Worm (Caenorhabditis elegans): Measurements from ENCODE around the gene F41G3.21.

Gene F41G3.21

ce11 chrII:6710596-6710995, 42.2 kb downstream of the F41G3.21 start:
- TF ChIP-seq peb-1 (tag; optimal IDR thresholded peaks at IDR 0.05) (no peak), sma-3 (GFP tag; optimal IDR thresholded peaks at IDR 0.05) (no peak), ceh-16 (tag; optimal IDR thresholded peaks at IDR 0.05) (no peak), Y55F3AM.14 (GFP tag; optimal IDR thresholded peaks at IDR 0.05) (no peak), snpc-4 (tag; optimal IDR thresholded peaks at IDR 0.05) (no peak), sem-4 (tag; optimal IDR thresholded peaks at IDR 0.05) (no peak), unc-55 (GFP tag; optimal IDR thresholded peaks at IDR 0.05) (no peak), lsy-2 (tag; optimal IDR thresholded peaks at IDR 0.05) (no peak), F13H6.1 (tag; optimal IDR thresholded peaks at IDR 0.05) (no peak), nhr-6 (tag; optimal IDR thresholded peaks at IDR 0.05) (no peak), nhr-129 (tag; optimal IDR thresholded peaks at IDR 0.05) (no peak), lin-11 (tag; optimal IDR thresholded peaks at IDR 0.05) (no peak), nhr-25 (tag; optimal IDR thresholded peaks at IDR 0.05) (no peak), unc-39 (tag; optimal IDR thresholded peaks at IDR 0.05) (no peak), nhr-237 (tag; optimal IDR thresholded peaks at IDR 0.05) (no peak), nhr-23 (tag; optimal IDR thresholded peaks at IDR 0.05) (no peak)

DNA sequence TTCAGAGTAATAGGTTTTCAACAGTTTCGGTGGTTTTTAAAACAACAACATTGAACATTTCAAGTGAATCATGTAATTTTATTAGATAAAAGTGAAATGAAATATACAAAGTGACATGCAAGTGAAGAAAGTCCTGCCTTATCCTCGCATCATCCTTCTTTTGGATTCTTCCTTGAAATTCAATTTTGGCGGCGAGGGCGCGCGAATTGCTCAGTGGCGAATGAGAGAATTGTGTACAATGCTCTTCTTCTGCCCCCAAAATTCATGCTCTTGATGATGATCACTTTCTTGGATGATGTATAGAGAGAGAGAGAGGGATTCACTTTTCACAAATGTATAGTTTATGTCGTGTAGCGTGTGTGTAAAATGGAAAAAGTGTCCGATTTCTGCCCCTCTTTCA, 43.1 kb downstream of the F41G3.21 start:
- TF ChIP-seq aly-2 (tag; optimal IDR thresholded peaks at IDR 0.05) (no peak), sem-4 (tag; optimal IDR thresholded peaks at IDR 0.05) (no peak), peb-1 (tag; optimal IDR thresholded peaks at IDR 0.05) (no peak), nhr-77 (tag; optimal IDR thresholded peaks at IDR 0.05) (no peak), elt-3 (tag; optimal IDR thresholded peaks at IDR 0.05) (no peak), nhr-25 (tag; optimal IDR thresholded peaks at IDR 0.05) (no peak), nhr-21 (tag; optimal IDR thresholded peaks at IDR 0.05) (peak; percentile 20)

- TF ChIP-seq nhr-77 (tag; optimal IDR thresholded peaks at IDR 0.05) (no peak), mab-5 (tag; optimal IDR thresholded peaks at IDR 0.05) (peak; percentile 60), lin-11 (tag; optimal IDR thresholded peaks at IDR 0.05) (peak; percentile 21), unc-55 (GFP tag; optimal IDR thresholded peaks at IDR 0.05) (peak; percentile 72), nhr-129 (tag; optimal IDR thresholded peaks at IDR 0.05) (peak; percentile 76), snpc-4 (tag; optimal IDR thresholded peaks at IDR 0.05) (peak; percentile 7), C34F6.9 (tag; optimal IDR thresholded peaks at IDR 0.05) (peak; percentile 81), crh-2 (tag; optimal IDR thresholded peaks at IDR 0.05) (peak; percentile 39), zag-1 (tag; optimal IDR thresholded peaks at IDR 0.05) (peak; percentile 79), nhr-237 (tag; optimal IDR thresholded peaks at IDR 0.05) (no peak), unc-39 (tag; optimal IDR thresholded peaks at IDR 0.05) (no peak), F13H6.1 (tag; optimal IDR thresholded peaks at IDR 0.05) (peak; percentile 76), lsy-2 (tag; optimal IDR thresholded peaks at IDR 0.05) (peak; percentile 24 to 54), sma-9 (GFP tag; optimal IDR thresholded peaks at IDR 0.05) (peak; percentile 57), sma-9 (tag; optimal IDR thresholded peaks at IDR 0.05) (no peak)
Observed at ce11 chrII:6708980-6709379, 43.8 kb downstream of the F41G3.21 start.

ce11 chrII:6707496-6708260, 45.1 kb downstream of the F41G3.21 start:
- TF ChIP-seq C34F6.9 (tag; optimal IDR thresholded peaks at IDR 0.05), result peak; percentile 49
- TF ChIP-seq Y55F3AM.14 (GFP tag; optimal IDR thresholded peaks at IDR 0.05), result peak; percentile 37
- TF ChIP-seq mbf-1 (tag; optimal IDR thresholded peaks at IDR 0.05), result no peak
- TF ChIP-seq nhr-10 (tag; optimal IDR thresholded peaks at IDR 0.05), result no peak
- peak; percentile 65 for TF ChIP-seq sem-4 (tag; optimal IDR thresholded peaks at IDR 0.05)
- peak; percentile 88 for TF ChIP-seq mab-5 (tag; optimal IDR thresholded peaks at IDR 0.05)
- no peak for TF ChIP-seq gmeb-1 (tag; optimal IDR thresholded peaks at IDR 0.05)
- no peak for TF ChIP-seq mdl-1 (tag; optimal IDR thresholded peaks at IDR 0.05)
- TF ChIP-seq nhr-129 (tag; optimal IDR thresholded peaks at IDR 0.05), result peak; percentile 39
- peak in 1 of 2 experiments; percentile 55 for TF ChIP-seq lsy-2 (tag; optimal IDR thresholded peaks at IDR 0.05)
- peak; percentile 20 for TF ChIP-seq unc-62 (GFP tag; optimal IDR thresholded peaks at IDR 0.05)
- peak; percentile 77 for TF ChIP-seq F13H6.1 (tag; optimal IDR thresholded peaks at IDR 0.05)
- TF ChIP-seq nhr-237 (tag; optimal IDR thresholded peaks at IDR 0.05), result no peak
- peak; percentile 86 for TF ChIP-seq lin-39 (tag; optimal IDR thresholded peaks at IDR 0.05)
- TF ChIP-seq lin-13 (GFP tag; optimal IDR thresholded peaks at IDR 0.05), result peak; percentile 43
- TF ChIP-seq sma-9 (GFP tag; optimal IDR thresholded peaks at IDR 0.05), result peak; percentile 44
- no peak for TF ChIP-seq sma-9 (tag; optimal IDR thresholded peaks at IDR 0.05)
- peak; percentile 20 for TF ChIP-seq crh-2 (tag; optimal IDR thresholded peaks at IDR 0.05)
- peak; percentile 55 for TF ChIP-seq unc-55 (GFP tag; optimal IDR thresholded peaks at IDR 0.05)
